Fruit fly (Drosophila melanogaster) whole organism, embryonic: Measurements from ENCODE around the gene par-6.

Experiments used
- Atf3 ChIP-seq: fragments of 200-800 bp; sonication (Bioruptor generic); optimal IDR thresholded peaks from 3 replicates; lab custom pipeline; 2016; ENCODE audit warnings: missing biosample characterization, missing genetic modification characterization
- CG10147 ChIP-seq: fragments of 200-800 bp; sonication (Bioruptor generic); optimal IDR thresholded peaks from 2 replicates; lab custom pipeline; 2019; ENCODE audit warnings: missing biosample characterization, mild to moderate bottlenecking, missing genetic modification characterization, moderate library complexity
- CG10274 ChIP-seq: fragments of 200-800 bp; sonication (Bioruptor generic); optimal IDR thresholded peaks from 3 replicates; lab custom pipeline; 2017; ENCODE audit warnings: missing biosample characterization, mild to moderate bottlenecking, missing genetic modification characterization
- CG10321 ChIP-seq: fragments of 200-800 bp; sonication (Bioruptor generic); IDR thresholded peaks from 2 replicates; pipeline ENCODE4 v1.3.6; 2022; ENCODE audit warnings: missing biosample characterization, missing genetic modification characterization
- CG12391 ChIP-seq: fragments of 200-800 bp; sonication (Bioruptor generic); optimal IDR thresholded peaks from 3 replicates; lab custom pipeline; 2018; ENCODE audit warnings: missing biosample characterization, mild to moderate bottlenecking, missing genetic modification characterization, moderate library complexity
- CG12659 ChIP-seq: fragments of 200-800 bp; sonication (Bioruptor generic); optimal IDR thresholded peaks from 3 replicates; lab custom pipeline; 2017; ENCODE audit warnings: mild to moderate bottlenecking, missing biosample characterization, missing genetic modification reagents, missing genetic modification characterization
- CG13775 ChIP-seq: fragments of 200-800 bp; sonication (Bioruptor generic); optimal IDR thresholded peaks from 3 replicates; lab custom pipeline; 2017; ENCODE audit warnings: missing biosample characterization, mild to moderate bottlenecking, missing genetic modification characterization
- CG14441 ChIP-seq: fragments of 200-800 bp; sonication (Bioruptor generic); IDR thresholded peaks from 2 replicates; pipeline ENCODE4 v1.3.6; 2022; ENCODE audit warnings: missing biosample characterization, missing genetic modification characterization
- CG17328 ChIP-seq: fragments of 200-800 bp; sonication (Bioruptor generic); IDR thresholded peaks from 2 replicates; pipeline ENCODE4 v1.3.6; 2022; ENCODE audit warnings: missing biosample characterization, missing genetic modification characterization
- CG17568 ChIP-seq: fragments of 200-800 bp; sonication (Bioruptor generic); optimal IDR thresholded peaks from 2 replicates; lab custom pipeline; 2018; ENCODE audit warnings: missing biosample characterization, mild to moderate bottlenecking, missing genetic modification characterization, moderate library complexity
- CG17802 ChIP-seq: fragments of 200-800 bp; sonication (Bioruptor generic); optimal IDR thresholded peaks from 2 replicates; lab custom pipeline; 2018; ENCODE audit warnings: missing biosample characterization, mild to moderate bottlenecking, missing genetic modification characterization, moderate library complexity
- CG2712 ChIP-seq: fragments of 200-800 bp; optimal IDR thresholded peaks from 3 replicates; lab custom pipeline; 2019; ENCODE audit warnings: missing biosample characterization, mild to moderate bottlenecking, missing genetic modification characterization, moderate library complexity
- CG30403 ChIP-seq: fragments of 200-800 bp; sonication (Bioruptor generic); optimal IDR thresholded peaks from 3 replicates; lab custom pipeline; 2016; ENCODE audit warnings: missing biosample characterization, missing genetic modification characterization
- CG31365 ChIP-seq: fragments of 200-800 bp; sonication (Bioruptor generic); optimal IDR thresholded peaks from 2 replicates; lab custom pipeline; 2018; ENCODE audit warnings: missing biosample characterization, mild to moderate bottlenecking, missing genetic modification characterization
- CG32532 ChIP-seq: fragments of 200-800 bp; sonication (Bioruptor generic); IDR thresholded peaks from 2 replicates; pipeline ENCODE4 v1.3.6; 2022; ENCODE audit warnings: missing biosample characterization, missing genetic modification characterization
- CG3407 ChIP-seq: fragments of 200-800 bp; sonication (Bioruptor generic); optimal IDR thresholded peaks from 2 replicates; lab custom pipeline; 2018; ENCODE audit warnings: missing biosample characterization, mild to moderate bottlenecking, missing genetic modification characterization
- CG34376 ChIP-seq: fragments of 200-800 bp; sonication (Bioruptor generic); optimal IDR thresholded peaks from 2 replicates; lab custom pipeline; 2018; ENCODE audit warnings: missing biosample characterization, mild to moderate bottlenecking, missing genetic modification characterization
- CG4328 ChIP-seq: fragments of 200-800 bp; sonication (Bioruptor generic); optimal IDR thresholded peaks from 3 replicates; lab custom pipeline; 2017; ENCODE audit warnings: missing biosample characterization, missing genetic modification reagents, missing genetic modification characterization
- CG4730 ChIP-seq: fragments of 200-800 bp; sonication (Bioruptor generic); IDR thresholded peaks from 2 replicates; pipeline ENCODE4 v1.3.6; 2022; ENCODE audit warnings: missing biosample characterization, missing genetic modification characterization
- CG5953 ChIP-seq: fragments of 200-800 bp; sonication (Bioruptor generic); IDR thresholded peaks from 2 replicates; pipeline ENCODE4 v1.3.6; 2022; ENCODE audit warnings: missing biosample characterization, missing genetic modification characterization
- CG6254 ChIP-seq: fragments of 200-800 bp; sonication (Bioruptor generic); optimal IDR thresholded peaks from 3 replicates; lab custom pipeline; 2017; ENCODE audit warnings: mild to moderate bottlenecking, missing biosample characterization, missing genetic modification reagents, missing genetic modification characterization
- CG6272 ChIP-seq: fragments of 200-800 bp; sonication (Bioruptor generic); IDR thresholded peaks from 2 replicates; pipeline ENCODE4 v1.3.6; 2022; ENCODE audit warnings: missing biosample characterization, missing genetic modification characterization
- CG6689 ChIP-seq: fragments of 200-800 bp; sonication (Bioruptor generic); IDR thresholded peaks from 2 replicates; pipeline ENCODE4 v1.3.6; 2022; ENCODE audit warnings: missing biosample characterization, missing genetic modification characterization
- CG7372 ChIP-seq: fragments of 200-800 bp; sonication (Bioruptor generic); IDR thresholded peaks from 2 replicates; pipeline ENCODE4 v1.3.6; 2022; ENCODE audit warnings: missing biosample characterization, missing genetic modification characterization
- CG8388 ChIP-seq: fragments of 200-800 bp; sonication (Bioruptor generic); optimal IDR thresholded peaks from 2 replicates; lab custom pipeline; 2019; ENCODE audit warnings: missing biosample characterization, mild to moderate bottlenecking, missing genetic modification characterization, moderate library complexity
- Dip3 ChIP-seq: fragments of 200-800 bp; sonication (Bioruptor generic); optimal IDR thresholded peaks from 3 replicates; lab custom pipeline; 2016; ENCODE audit warnings: missing biosample characterization, missing genetic modification characterization
- Doc2 ChIP-seq: fragments of 200-800 bp; sonication (Bioruptor generic); IDR thresholded peaks from 2 replicates; pipeline ENCODE4 v1.3.6; 2022; ENCODE audit warnings: missing biosample characterization, missing genetic modification characterization
- Dp ChIP-seq: fragments of 200-800 bp; sonication (Bioruptor generic); optimal IDR thresholded peaks from 2 replicates; lab custom pipeline; 2018; ENCODE audit warnings: missing biosample characterization, mild to moderate bottlenecking, missing genetic modification characterization, moderate library complexity
- Dref ChIP-seq: fragments of 200-800 bp; sonication (Bioruptor generic); IDR thresholded peaks from 2 replicates; pipeline ENCODE4 v1.3.6; 2022; ENCODE audit warnings: missing biosample characterization, missing genetic modification characterization
- Drgx ChIP-seq: fragments of 200-800 bp; sonication (Bioruptor generic); IDR thresholded peaks from 2 replicates; pipeline ENCODE4 v1.3.6; 2022; ENCODE audit warnings: missing biosample characterization, missing genetic modification characterization
- Ets65A ChIP-seq: fragments of 200-800 bp; sonication (Bioruptor generic); peaks from one replicate; lab custom pipeline; 2016; ENCODE audit warnings: missing biosample characterization, missing genetic modification characterization
- Gug ChIP-seq: fragments of 200-800 bp; sonication (Bioruptor generic); IDR thresholded peaks from 4 replicates; pipeline ENCODE4 v1.3.6; 2022; ENCODE audit warnings: missing biosample characterization, missing genetic modification characterization
- Hr3 ChIP-seq: fragments of 200-800 bp; sonication (Bioruptor generic); optimal IDR thresholded peaks from 3 replicates; lab custom pipeline; 2016; ENCODE audit warnings: missing biosample characterization, missing genetic modification characterization
- Lim3 ChIP-seq: fragments of 200-800 bp; sonication (Bioruptor generic); IDR thresholded peaks from 2 replicates; pipeline ENCODE4 v1.3.6; 2022; ENCODE audit warnings: missing biosample characterization, missing genetic modification characterization
- Opbp ChIP-seq: fragments of 200-800 bp; sonication (Bioruptor generic); IDR thresholded peaks from 3 replicates; pipeline ENCODE4 v1.3.6; 2022; ENCODE audit warnings: missing biosample characterization, missing genetic modification characterization; ENCODE audit not compliant: partially characterized antibody
- Optix ChIP-seq: fragments of 200-800 bp; sonication (Bioruptor generic); IDR thresholded peaks from 3 replicates; pipeline ENCODE4 v1.3.6; 2022; ENCODE audit warnings: missing biosample characterization, missing genetic modification characterization
- Sin3A ChIP-seq: fragments of >200 bp; optimal IDR thresholded peaks from 2 replicates; lab custom pipeline; 2018
- Xrp1 ChIP-seq: fragments of 200-800 bp; sonication (Bioruptor generic); IDR thresholded peaks from 2 replicates; pipeline ENCODE4 v1.3.6; 2022; ENCODE audit warnings: missing biosample characterization, missing genetic modification characterization
- ase ChIP-seq: fragments of 200-800 bp; sonication (Bioruptor generic); IDR thresholded peaks from 3 replicates; pipeline ENCODE4 v1.3.6; 2022; ENCODE audit warnings: missing biosample characterization, missing genetic modification characterization
- bigmax ChIP-seq: fragments of 200-800 bp; sonication (Bioruptor generic); optimal IDR thresholded peaks from 2 replicates; lab custom pipeline; 2018; ENCODE audit warnings: missing biosample characterization, mild to moderate bottlenecking, missing genetic modification characterization
- cad ChIP-seq: fragments of >200 bp; optimal IDR thresholded peaks from 2 replicates; lab custom pipeline; 2017; ENCODE audit warnings: missing biosample characterization, missing genetic modification characterization
- chinmo ChIP-seq: fragments of 200-800 bp; sonication (Bioruptor generic); IDR thresholded peaks from 4 replicates; pipeline ENCODE4 v1.3.6; 2022; ENCODE audit warnings: missing biosample characterization, missing genetic modification characterization; ENCODE audit not compliant: partially characterized antibody
- fd64A ChIP-seq: fragments of 200-800 bp; sonication (Bioruptor generic); optimal IDR thresholded peaks from 3 replicates; lab custom pipeline; 2018; ENCODE audit warnings: missing biosample characterization, mild to moderate bottlenecking, missing genetic modification characterization
- hth ChIP-seq: fragments of >200 bp; optimal IDR thresholded peaks from 2 replicates; lab custom pipeline; 2017; ENCODE audit warnings: inconsistent platforms
- jigr1 ChIP-seq: fragments of 200-800 bp; sonication (Bioruptor generic); IDR thresholded peaks from 3 replicates; pipeline ENCODE4 v1.3.6; 2022; ENCODE audit warnings: missing biosample characterization, missing genetic modification characterization
- otp ChIP-seq: fragments of 200-800 bp; sonication (Bioruptor generic); IDR thresholded peaks from 3 replicates; pipeline ENCODE4, ENCODE4 v1.3.6; 2022; ENCODE audit warnings: missing biosample characterization, missing genetic modification characterization
- ro ChIP-seq: fragments of 200-800 bp; sonication (Bioruptor generic); IDR thresholded peaks from 2 replicates; pipeline ENCODE4 v1.3.6; 2022; ENCODE audit warnings: missing biosample characterization, missing genetic modification characterization
- sens-2 ChIP-seq: fragments of 200-800 bp; sonication (Bioruptor generic); IDR thresholded peaks from 2 replicates; pipeline ENCODE4 v1.3.6; 2022; ENCODE audit warnings: missing biosample characterization, missing genetic modification characterization
- sr ChIP-seq: fragments of 200-800 bp; sonication (Bioruptor generic); IDR thresholded peaks from 3 replicates; pipeline ENCODE4 v1.3.6; 2022; ENCODE audit warnings: missing biosample characterization, missing genetic modification characterization
- vvl ChIP-seq: fragments of 200-800 bp; sonication (Bioruptor generic); IDR thresholded peaks from 2 replicates; pipeline ENCODE4 v1.3.6; 2022; ENCODE audit warnings: missing biosample characterization, missing genetic modification characterization
- zfh1 ChIP-seq: fragments of 200-800 bp; sonication (Bioruptor generic); IDR thresholded peaks from 3 replicates; pipeline ENCODE4 v1.3.6; 2022; ENCODE audit warnings: missing biosample characterization, missing genetic modification characterization

The par-6 gene

dm6 chrX:17682745-17683505 lies 20.2 kb upstream of the par-6 start (continued):
- TF ChIP-seq Sin3A (no peak), Dp (GFP tag; lab: Kevin White, UChicago) (no peak), Dref (GFP tag; lab: Robert Waterston, UW) (no peak), jigr1 (GFP tag; lab: Robert Waterston, UW) (peak; percentile 58; the same call in 1 of the 3 replicates), CG5953 (GFP tag; lab: Robert Waterston, UW) (peak; percentile 83), CG10147 (GFP tag; lab: Kevin White, UChicago) (no peak), CG32532 (peak; percentile 62), CG8388 (GFP tag; lab: Kevin White, UChicago) (peak; percentile 46), CG3407 (GFP tag; lab: Kevin White, UChicago) (peak; percentile 29), Lim3 (GFP tag; lab: Robert Waterston, UW) (peak; percentile 54; the same call in 1 of the 2 replicates), fd64A (no peak), Gug (GFP tag; lab: Robert Waterston, UW) (peak; percentile 75), CG17802 (tag; lab: Kevin White, UChicago) (peak; percentile 13), hth (lab: Kevin White, UChicago) (no peak), CG12391 (tag; lab: Kevin White, UChicago) (peak; percentile 55), Xrp1 (GFP tag; lab: Robert Waterston, UW) (peak; percentile 88), CG12659 (GFP tag; lab: Kevin White, UChicago) (peak; percentile 41), bigmax (no peak), CG13775 (GFP tag; lab: Kevin White, UChicago) (peak; percentile 28), sens-2 (GFP tag; lab: Robert Waterston, UW) (peak; percentile 79), Opbp (GFP tag; lab: Robert Waterston, UW) (no peak), vvl (GFP tag; lab: Robert Waterston, UW) (peak; percentile 92), CG2712 (tag; lab: Kevin White, UChicago) (peak; percentile 65), CG17328 (GFP tag; lab: Robert Waterston, UW) (peak; percentile 87), CG10321 (GFP tag; lab: Robert Waterston, UW) (0 out of 2 replicates have a peak, but pooled peaks have one; percentile 10), CG30403 (GFP tag; lab: Kevin White, UChicago) (peak; percentile 74), ase (peak; percentile 84), CG17568 (GFP tag; lab: Kevin White, UChicago) (peak; percentile 30), CG6272 (GFP tag; lab: Robert Waterston, UW) (peak; percentile 70), cad (GFP tag; lab: Kevin White, UChicago) (no peak), Doc2 (no peak), ro (peak; percentile 37; the same call in 1 of the 2 replicates), CG7372 (GFP tag; lab: Robert Waterston, UW) (peak; percentile 66), CG34376 (GFP tag; lab: Kevin White, UChicago) (no peak), CG6689 (GFP tag; lab: Robert Waterston, UW) (peak; percentile 86), sr (0 out of 3 replicates have a peak, but pooled peaks have one; percentile 42), CG14441 (GFP tag; lab: Robert Waterston, UW) (peak; percentile 82), Drgx (GFP tag; lab: Robert Waterston, UW) (peak; percentile 96), CG10274 (no peak), otp (GFP tag; lab: Robert Waterston, UW) (peak; percentile 69), chinmo (GFP tag; lab: Robert Waterston, UW) (peak; percentile 61; the same call in 1 of the 4 replicates), Dip3 (peak; percentile 3), CG4730 (GFP tag; lab: Robert Waterston, UW) (peak; percentile 79), CG31365 (no peak), CG4328 (GFP tag; lab: Kevin White, UChicago) (no peak), Optix (GFP tag; lab: Robert Waterston, UW) (peak; percentile 88), CG6254 (GFP tag; lab: Kevin White, UChicago) (peak; percentile 50), Atf3 (peak; percentile 3), zfh1 (peak; percentile 88), Ets65A (GFP tag; lab: Kevin White, UChicago) (peak; percentile 72), Hr3 (GFP tag; lab: Kevin White, UChicago) (peak; percentile 25)
